Fruit fly (Drosophila melanogaster) whole organism, prepupa: Measurements from ENCODE around the gene CG7332.

Experiments
- CG11902 ChIP-seq: fragments of 200-800 bp; sonication (Bioruptor generic); optimal IDR thresholded peaks from 3 replicates; lab custom pipeline; 2016; ENCODE audit warnings: missing biosample characterization, missing genetic modification characterization
- CG8632 ChIP-seq: fragments of 200-800 bp; sonication (Bioruptor generic); optimal IDR thresholded peaks from 3 replicates; lab custom pipeline; 2016; ENCODE audit warnings: missing biosample characterization, missing genetic modification characterization
- CG9139 ChIP-seq: fragments of 200-800 bp; sonication (Bioruptor generic); optimal IDR thresholded peaks from 3 replicates; lab custom pipeline; 2017; ENCODE audit warnings: missing biosample characterization, mild to moderate bottlenecking, missing genetic modification characterization
- Eip75B ChIP-seq: fragments of 200-800 bp; sonication (Bioruptor generic); optimal IDR thresholded peaks from 3 replicates; lab custom pipeline; 2016; ENCODE audit warnings: missing biosample characterization, missing genetic modification characterization
- Lpt ChIP-seq: fragments of 200-800 bp; sonication (Bioruptor generic); optimal IDR thresholded peaks from 3 replicates; lab custom pipeline; 2016; ENCODE audit warnings: missing biosample characterization, missing genetic modification characterization
- Sox102F ChIP-seq: fragments of 200-800 bp; sonication (Bioruptor generic); optimal IDR thresholded peaks from 2 replicates; lab custom pipeline; 2016; ENCODE audit warnings: missing biosample characterization, mild to moderate bottlenecking, missing genetic modification characterization
- fd85E ChIP-seq: fragments of 200-800 bp; sonication (Bioruptor generic); optimal IDR thresholded peaks from 3 replicates; lab custom pipeline; 2016; ENCODE audit warnings: missing biosample characterization, missing genetic modification characterization
- fkh ChIP-seq: fragments of 200-800 bp; sonication (Bioruptor generic); optimal IDR thresholded peaks from 3 replicates; lab custom pipeline; 2017; ENCODE audit warnings: missing biosample characterization, mild to moderate bottlenecking, missing genetic modification characterization, moderate library complexity
- lz ChIP-seq: fragments of 200-800 bp; sonication (Bioruptor generic); optimal IDR thresholded peaks from 3 replicates; lab custom pipeline; 2016; ENCODE audit warnings: missing biosample characterization, missing genetic modification characterization
- net ChIP-seq: fragments of 200-800 bp; sonication (Bioruptor generic); optimal IDR thresholded peaks from 3 replicates; lab custom pipeline; 2016; ENCODE audit warnings: missing biosample characterization, missing genetic modification characterization

DNA sequence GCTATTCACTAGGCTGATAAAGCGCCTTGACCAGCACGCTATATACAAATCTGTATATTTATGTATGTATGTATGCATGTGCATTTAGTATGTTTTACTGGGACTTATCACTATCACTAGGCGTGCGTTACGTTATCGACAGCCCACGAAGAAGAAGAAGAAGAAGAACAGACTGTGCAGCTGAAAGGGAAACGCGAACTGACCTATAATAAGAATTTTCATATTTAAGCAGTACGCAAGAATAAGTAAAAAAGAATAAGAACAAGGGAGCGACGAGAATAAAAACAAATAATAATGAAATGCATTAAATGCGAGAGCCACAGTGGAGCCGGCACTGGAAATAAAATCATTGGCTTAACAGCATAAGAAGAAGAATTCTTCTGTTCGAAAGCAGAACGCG is 48.0 kb upstream of the CG7332 start:
- TF ChIP-seq CG8632 (no peak), fkh (GFP tag; lab: Kevin White, UChicago) (no peak), net (GFP tag; lab: Kevin White, UChicago) (no peak), fd85E (no peak), CG9139 (GFP tag; lab: Kevin White, UChicago) (no peak), CG11902 (GFP tag; lab: Kevin White, UChicago) (no peak), Lpt (GFP tag; lab: Kevin White, UChicago) (no peak), Sox102F (GFP tag; lab: Kevin White, UChicago) (no peak), Eip75B (GFP tag; lab: Kevin White, UChicago) (no peak), lz (GFP tag; lab: Kevin White, UChicago) (no peak)
